Worm (Caenorhabditis elegans) whole organism, L2 larva: ENCODE measurements around the gene srv-13.

Experiments
- F13H6.1 ChIP-seq: sonication (generic microtip); optimal IDR thresholded peaks from 2 replicates; lab custom pipeline; 2016; ENCODE audit warnings: missing genetic modification characterization, missing compliant biosample characterization
- R02D3.7 ChIP-seq: fragments of 150-350 bp; optimal IDR thresholded peaks from 2 replicates; lab custom pipeline; 2014; ENCODE audit warnings: missing biosample characterization, missing genetic modification characterization
- ZK546.5 ChIP-seq: sonication (generic microtip); optimal IDR thresholded peaks from 2 replicates; lab custom pipeline; 2017; ENCODE audit warnings: missing biosample characterization, missing genetic modification characterization
- alr-1 ChIP-seq: fragments of 150-350 bp; optimal IDR thresholded peaks from 2 replicates; lab custom pipeline; 2014; ENCODE audit warnings: missing biosample characterization, missing genetic modification characterization
- aly-2 ChIP-seq: fragments of 150-350 bp; optimal IDR thresholded peaks from 2 replicates; lab custom pipeline; 2014; ENCODE audit warnings: missing biosample characterization, missing genetic modification characterization
- ceh-16 ChIP-seq: fragments of 150-350 bp; optimal IDR thresholded peaks from 2 replicates; lab custom pipeline; 2014; ENCODE audit warnings: missing biosample characterization, missing genetic modification characterization
- dmd-4 ChIP-seq: sonication (generic microtip); optimal IDR thresholded peaks from 2 replicates; lab custom pipeline; 2017; ENCODE audit warnings: missing biosample characterization, missing genetic modification characterization
- egl-27 ChIP-seq: sonication (generic microtip); optimal IDR thresholded peaks from 3 replicates; lab custom pipeline; 2017; ENCODE audit warnings: missing biosample characterization, missing genetic modification reagents, missing genetic modification characterization
- elt-1 ChIP-seq: fragments of 150-350 bp; optimal IDR thresholded peaks from 2 replicates; lab custom pipeline; 2014; ENCODE audit warnings: missing biosample characterization, missing genetic modification characterization
- elt-3 ChIP-seq: sonication (generic microtip); optimal IDR thresholded peaks from 2 replicates; lab custom pipeline; 2017; ENCODE audit warnings: missing biosample characterization, missing genetic modification characterization
- gmeb-1 ChIP-seq: fragments of 150-350 bp; optimal IDR thresholded peaks from 2 replicates; lab custom pipeline; 2014; ENCODE audit warnings: missing biosample characterization, missing genetic modification characterization
- lin-11 ChIP-seq: fragments of 150-350 bp; sonication (generic microtip); optimal IDR thresholded peaks from 2 replicates; lab custom pipeline; 2014; ENCODE audit warnings: missing biosample characterization, missing genetic modification characterization, inconsistent platforms, mixed read lengths
- lin-13 ChIP-seq: fragments of 150-350 bp; optimal IDR thresholded peaks from 2 replicates; lab custom pipeline; 2014; ENCODE audit warnings: missing biosample characterization, missing genetic modification reagents, missing genetic modification characterization
- lin-39 ChIP-seq: fragments of 150-350 bp; optimal IDR thresholded peaks from 2 replicates; lab custom pipeline; 2014; ENCODE audit warnings: missing biosample characterization, missing genetic modification reagents, missing genetic modification characterization
- mab-5 ChIP-seq: fragments of 150-350 bp; optimal IDR thresholded peaks from 2 replicates; lab custom pipeline; 2014; ENCODE audit warnings: missing biosample characterization, missing genetic modification characterization
- mdl-1 ChIP-seq, 2 experiments: fragments of 150-350 bp in 1 of 2; sonication (generic microtip) in 1 of 2; optimal IDR thresholded peaks; 2 replicates each; lab custom pipeline; 2017; ENCODE audit warnings: missing biosample characterization in 2 of 2, missing genetic modification characterization in 2 of 2
- nhr-10 ChIP-seq: sonication (generic microtip); optimal IDR thresholded peaks from 2 replicates; lab custom pipeline; 2017; ENCODE audit warnings: missing biosample characterization, missing genetic modification characterization
- nhr-11 ChIP-seq: fragments of 150-350 bp; optimal IDR thresholded peaks from 2 replicates; lab custom pipeline; 2014; ENCODE audit warnings: missing biosample characterization, missing genetic modification characterization
- nhr-12 ChIP-seq: fragments of 150-350 bp; optimal IDR thresholded peaks from 2 replicates; lab custom pipeline; 2014; ENCODE audit warnings: missing biosample characterization, missing genetic modification characterization
- nhr-21 ChIP-seq: fragments of 150-350 bp; optimal IDR thresholded peaks from 2 replicates; lab custom pipeline; 2014; ENCODE audit warnings: missing biosample characterization, missing genetic modification characterization
- nhr-23 ChIP-seq: fragments of 150-350 bp; optimal IDR thresholded peaks from 2 replicates; lab custom pipeline; 2014; ENCODE audit warnings: missing biosample characterization, missing genetic modification reagents, missing genetic modification characterization
- nhr-237 ChIP-seq: fragments of 150-350 bp; optimal IDR thresholded peaks from 2 replicates; lab custom pipeline; 2014; ENCODE audit warnings: missing biosample characterization, missing genetic modification characterization
- nhr-25 ChIP-seq: fragments of 150-350 bp; sonication (generic microtip); optimal IDR thresholded peaks from 3 replicates; lab custom pipeline; 2014; ENCODE audit warnings: missing biosample characterization, missing genetic modification characterization
- nhr-6 ChIP-seq: fragments of 150-350 bp; optimal IDR thresholded peaks from 2 replicates; lab custom pipeline; 2014; ENCODE audit warnings: missing biosample characterization, missing genetic modification characterization
- nhr-77 ChIP-seq: fragments of 150-350 bp; optimal IDR thresholded peaks from 2 replicates; lab custom pipeline; 2014; ENCODE audit warnings: missing biosample characterization, missing genetic modification characterization
- peb-1 ChIP-seq: fragments of 150-350 bp; optimal IDR thresholded peaks from 2 replicates; lab custom pipeline; 2014; ENCODE audit warnings: missing biosample characterization, missing genetic modification characterization
- sem-4 ChIP-seq: fragments of 150-350 bp; optimal IDR thresholded peaks from 2 replicates; lab custom pipeline; 2014; ENCODE audit warnings: missing biosample characterization, missing genetic modification reagents, missing genetic modification characterization
- skn-1 ChIP-seq: sonication (generic microtip); optimal IDR thresholded peaks from 2 replicates; lab custom pipeline; 2017; ENCODE audit warnings: missing biosample characterization, missing genetic modification characterization
- sma-9 ChIP-seq, 2 experiments: fragments of 150-350 bp in 1 of 2; sonication (generic microtip) in 1 of 2; optimal IDR thresholded peaks; 2 replicates each; lab custom pipeline; 2014 to 2016; ENCODE audit warnings: missing genetic modification characterization in 2 of 2, mild to moderate bottlenecking in 1 of 2, missing biosample characterization in 1 of 2, missing compliant biosample characterization in 1 of 2, missing genetic modification reagents in 1 of 2, moderate library complexity in 1 of 2
- snpc-4 ChIP-seq: fragments of 150-350 bp; optimal IDR thresholded peaks from 2 replicates; lab custom pipeline; 2014; ENCODE audit warnings: missing biosample characterization, missing genetic modification characterization
- unc-39 ChIP-seq: fragments of 150-350 bp; optimal IDR thresholded peaks from 2 replicates; lab custom pipeline; 2014; ENCODE audit warnings: missing biosample characterization, missing genetic modification characterization
- unc-55 ChIP-seq: fragments of 150-350 bp; sonication (generic microtip); optimal IDR thresholded peaks from 3 replicates; lab custom pipeline; 2014; ENCODE audit warnings: missing biosample characterization, missing genetic modification reagents, missing genetic modification characterization
- zag-1 ChIP-seq: fragments of 150-350 bp; optimal IDR thresholded peaks from 2 replicates; lab custom pipeline; 2014; ENCODE audit warnings: missing biosample characterization, missing genetic modification characterization
- ztf-1 ChIP-seq: fragments of 200-800 bp; sonication (Bioruptor generic); conservative IDR thresholded peaks from 2 replicates; pipeline ENCODE4 v1.3.6; 2022; ENCODE audit warnings: missing genetic modification characterization, missing compliant biosample characterization
- ztf-11 ChIP-seq: sonication (generic microtip); optimal IDR thresholded peaks from 2 replicates; lab custom pipeline; 2017; ENCODE audit warnings: missing biosample characterization, missing genetic modification characterization
- ztf-4 ChIP-seq: fragments of 150-350 bp; optimal IDR thresholded peaks from 2 replicates; lab custom pipeline; 2014; ENCODE audit warnings: missing biosample characterization, missing genetic modification characterization

Gene srv-13

ce11 chrIV:6421183-6421635 lies 16.2 kb downstream of the srv-13 start, which contains the start of gene puf-11:
puf-11 (plus strand) TSS chrIV:6421585.
- TF ChIP-seq egl-27 (tag; lab: Kevin White, UChicago) (no peak), snpc-4 (tag; lab: Kevin White, UChicago) (no peak), alr-1 (tag; lab: Kevin White, UChicago) (no peak), ztf-11 (no peak), lin-13 (GFP tag; lab: Kevin White, UChicago) (no peak), mab-5 (tag; lab: Kevin White, UChicago) (no peak), nhr-237 (tag; lab: Kevin White, UChicago) (no peak), ztf-4 (tag; lab: Kevin White, UChicago) (no peak), elt-3 (tag; lab: Kevin White, UChicago) (no peak), lin-11 (tag; lab: Kevin White, UChicago) (no peak), lin-39 (tag; lab: Kevin White, UChicago) (no peak), sem-4 (tag; lab: Kevin White, UChicago) (no peak), ztf-1 (GFP tag; lab: Robert Waterston, UW) (no peak), zag-1 (tag; lab: Kevin White, UChicago) (no peak), gmeb-1 (tag; lab: Kevin White, UChicago) (no peak)

ce11 chrIV:6426089-6426715 lies 21.2 kb downstream of the srv-13 start, which contains the start of gene acp-6:
acp-6 (minus strand) TSS chrIV:6426139.
- no peak for TF ChIP-seq elt-1
- TF ChIP-seq nhr-6 (tag; lab: Kevin White, UChicago), result no peak
- TF ChIP-seq ztf-11, result no peak
- TF ChIP-seq snpc-4 (tag; lab: Kevin White, UChicago), result no peak
- no peak for TF ChIP-seq nhr-21 (tag; lab: Kevin White, UChicago)
- TF ChIP-seq R02D3.7 (tag; lab: Kevin White, UChicago), result no peak
- TF ChIP-seq lin-13 (GFP tag; lab: Kevin White, UChicago), result no peak
- no peak for TF ChIP-seq lin-11 (tag; lab: Kevin White, UChicago)
- no peak for TF ChIP-seq dmd-4 (tag; lab: Kevin White, UChicago)
- no peak for TF ChIP-seq mdl-1 (tag; optimal IDR thresholded peaks at IDR 0.05; lab: Kevin White, UChicago)
- TF ChIP-seq ceh-16 (tag; lab: Kevin White, UChicago), result no peak

ce11 chrIV:6427223-6427622 lies 22.3 kb downstream of the srv-13 start:
- peak; percentile 58 for TF ChIP-seq nhr-25 (tag; lab: Kevin White, UChicago)
- peak; percentile 57 for TF ChIP-seq unc-55
- TF ChIP-seq nhr-12 (tag; lab: Kevin White, UChicago), result no peak
- TF ChIP-seq sma-9 (GFP tag; optimal IDR thresholded peaks at IDR 0.05; lab: Kevin White, UChicago), result peak; percentile 29
- no peak for TF ChIP-seq sma-9 (tag; optimal IDR thresholded peaks at IDR 0.05; lab: Kevin White, UChicago)

ce11 chrIV:6431582-6431981 lies 26.6 kb downstream of the srv-13 start, which contains the start of gene acp-7:
acp-7 (minus strand) TSS chrIV:6431682.
- TF ChIP-seq skn-1 (tag; lab: Kevin White, UChicago) (no peak), nhr-23 (tag; lab: Kevin White, UChicago) (no peak), F13H6.1 (tag; lab: Kevin White, UChicago) (no peak), aly-2 (tag; lab: Kevin White, UChicago) (no peak), nhr-25 (tag; lab: Kevin White, UChicago) (no peak), mab-5 (tag; lab: Kevin White, UChicago) (no peak), peb-1 (tag; lab: Kevin White, UChicago) (no peak), nhr-10 (tag; lab: Kevin White, UChicago) (no peak), R02D3.7 (tag; lab: Kevin White, UChicago) (no peak), ZK546.5 (tag; lab: Kevin White, UChicago) (no peak), gmeb-1 (tag; lab: Kevin White, UChicago) (no peak), unc-39 (tag; lab: Kevin White, UChicago) (no peak), ztf-11 (no peak), nhr-6 (tag; lab: Kevin White, UChicago) (no peak), nhr-237 (tag; lab: Kevin White, UChicago) (no peak), nhr-77 (no peak), nhr-11 (tag; lab: Kevin White, UChicago) (no peak)
